Fruit fly (Drosophila melanogaster) whole organism, wandering third instar larva: ENCODE data around the gene CG13097.

Experiments used
- CG32264 ChIP-seq: fragments of 200-800 bp; sonication (Bioruptor generic); optimal IDR thresholded peaks from 2 replicates; lab custom pipeline; 2016; ENCODE audit warnings: missing biosample characterization, missing genetic modification characterization
- CG9705 ChIP-seq: fragments of 200-800 bp; sonication (Bioruptor generic); optimal IDR thresholded peaks from 2 replicates; lab custom pipeline; 2018; ENCODE audit warnings: missing biosample characterization, mild to moderate bottlenecking, missing genetic modification characterization
- CrebA ChIP-seq: fragments of 200-800 bp; sonication (Bioruptor generic); optimal IDR thresholded peaks from 2 replicates; lab custom pipeline; 2016; ENCODE audit warnings: missing biosample characterization, mild to moderate bottlenecking, missing genetic modification characterization, borderline replicate concordance
- Dif ChIP-seq: fragments of 200-275, 200-300 bp; sonication (Bioruptor generic); optimal IDR thresholded peaks from 2 replicates; lab custom pipeline; 2018; ENCODE audit warnings: missing biosample characterization, missing genetic modification characterization; ENCODE audit not compliant: partially characterized antibody
- GATAd ChIP-seq: sonication (Bioruptor generic); optimal IDR thresholded peaks from 2 replicates; lab custom pipeline; 2016; ENCODE audit warnings: missing biosample characterization, missing genetic modification characterization
- HLH106 ChIP-seq: fragments of 200-800 bp; optimal IDR thresholded peaks from 3 replicates; lab custom pipeline; 2019; ENCODE audit warnings: missing biosample characterization, mild to moderate bottlenecking, missing genetic modification characterization, moderate library complexity
- Hnf4 ChIP-seq: fragments of 200-800 bp; sonication (Bioruptor generic); optimal IDR thresholded peaks from 2 replicates; lab custom pipeline; 2016; ENCODE audit warnings: missing biosample characterization, mild to moderate bottlenecking, missing genetic modification characterization
- Hr78 ChIP-seq: fragments of >200 bp; optimal IDR thresholded peaks from 2 replicates; lab custom pipeline; 2017; ENCODE audit warnings: missing biosample characterization, missing genetic modification characterization
- Hr83 ChIP-seq: fragments of 200-300 bp; sonication (Bioruptor generic); optimal IDR thresholded peaks from 2 replicates; lab custom pipeline; 2016; ENCODE audit warnings: missing biosample characterization, mild to moderate bottlenecking, missing genetic modification characterization, moderate library complexity; ENCODE audit not compliant: poor library complexity, severe bottlenecking
- Jra ChIP-seq: sonication (Bioruptor generic); optimal IDR thresholded peaks from 2 replicates; lab custom pipeline; 2016; ENCODE audit warnings: missing biosample characterization, missing genetic modification characterization
- N ChIP-seq: fragments of >200 bp; optimal IDR thresholded peaks from 2 replicates; lab custom pipeline; 2018; ENCODE audit warnings: missing biosample characterization, missing external identifiers, missing genetic modification characterization
- OdsH ChIP-seq: fragments of 200-800 bp; sonication (Bioruptor generic); optimal IDR thresholded peaks from 2 replicates; lab custom pipeline; 2016; ENCODE audit warnings: missing biosample characterization, mild to moderate bottlenecking, missing genetic modification characterization
- Rel ChIP-seq, 2 experiments: fragments of 200-800 bp; sonication (Bioruptor generic) in 1 of 2; optimal IDR thresholded peaks; 2 replicates in 1 of 2; 3 replicates in 1 of 2; lab custom pipeline; 2016 to 2019; ENCODE audit warnings: mild to moderate bottlenecking in 2 of 2, missing biosample characterization in 2 of 2, missing genetic modification characterization in 2 of 2, moderate library complexity in 1 of 2
- Sp1 ChIP-seq: fragments of 200-800 bp; sonication (Bioruptor generic); optimal IDR thresholded peaks from 3 replicates; lab custom pipeline; 2019; ENCODE audit warnings: missing biosample characterization, mild to moderate bottlenecking, missing genetic modification characterization, moderate library complexity
- Vsx2 ChIP-seq: fragments of 200-300, 225-300 bp; sonication (Bioruptor generic); optimal IDR thresholded peaks from 2 replicates; lab custom pipeline; 2018; ENCODE audit warnings: missing biosample characterization, missing genetic modification characterization; ENCODE audit not compliant: partially characterized antibody
- brk ChIP-seq: fragments of 200-800 bp; sonication (Bioruptor generic); optimal IDR thresholded peaks from 2 replicates; lab custom pipeline; 2016; ENCODE audit warnings: missing biosample characterization, mild to moderate bottlenecking, missing genetic modification characterization
- dl ChIP-seq, 2 experiments: fragments of 175-275, 200-275 bp in 1 of 2; fragments of 200-275 bp in 1 of 2; sonication (Bioruptor generic); optimal IDR thresholded peaks; lab custom pipeline; 2018; ENCODE audit warnings: mild to moderate bottlenecking in 2 of 2, missing biosample characterization in 2 of 2, missing genetic modification characterization in 2 of 2, moderate library complexity in 2 of 2; ENCODE audit not compliant: partially characterized antibody in 2 of 2, insufficient read depth in 1 of 2
- dmrt93B ChIP-seq: fragments of 200-800 bp; sonication (Bioruptor generic); optimal IDR thresholded peaks from 2 replicates; lab custom pipeline; 2018; ENCODE audit warnings: missing biosample characterization, mild to moderate bottlenecking, missing genetic modification characterization
- dsf ChIP-seq: sonication (Bioruptor generic); optimal IDR thresholded peaks from 2 replicates; lab custom pipeline; 2016; ENCODE audit warnings: missing biosample characterization, missing genetic modification characterization, borderline replicate concordance
- ey ChIP-seq: fragments of 200-800 bp; sonication (Bioruptor generic); optimal IDR thresholded peaks from 2 replicates; lab custom pipeline; 2016; ENCODE audit warnings: missing biosample characterization, missing genetic modification characterization
- fru ChIP-seq: fragments of 200-800 bp; sonication (Bioruptor generic); optimal IDR thresholded peaks from 3 replicates; lab custom pipeline; 2016; ENCODE audit warnings: missing biosample characterization, mild to moderate bottlenecking, missing genetic modification characterization
- h ChIP-seq: fragments of 200-800 bp; sonication (Bioruptor generic); optimal IDR thresholded peaks from 3 replicates; lab custom pipeline; 2016; ENCODE audit warnings: missing biosample characterization, mild to moderate bottlenecking, missing genetic modification characterization
- jim ChIP-seq: fragments of 175-275, 200-325 bp; sonication (Bioruptor generic); optimal IDR thresholded peaks from 2 replicates; lab custom pipeline; 2016; ENCODE audit warnings: missing biosample characterization, mild to moderate bottlenecking, missing genetic modification characterization
- lola ChIP-seq: fragments of >200 bp; optimal IDR thresholded peaks from 2 replicates; lab custom pipeline; 2017; ENCODE audit warnings: missing biosample characterization, missing genetic modification characterization
- pan ChIP-seq: fragments of >200 bp; optimal IDR thresholded peaks from 2 replicates; lab custom pipeline; 2017
- psq ChIP-seq: fragments of 200-800 bp; sonication (Bioruptor generic); optimal IDR thresholded peaks from 3 replicates; lab custom pipeline; 2017; ENCODE audit warnings: missing biosample characterization, mild to moderate bottlenecking, missing genetic modification characterization, moderate library complexity
- rgr ChIP-seq: fragments of 200-800 bp; sonication (Bioruptor generic); optimal IDR thresholded peaks from 3 replicates; lab custom pipeline; 2016; ENCODE audit warnings: missing biosample characterization, mild to moderate bottlenecking, missing genetic modification characterization
- sage ChIP-seq: fragments of 200-800 bp; sonication (Bioruptor generic); optimal IDR thresholded peaks from 2 replicates; lab custom pipeline; 2016; ENCODE audit warnings: missing biosample characterization, mild to moderate bottlenecking, missing genetic modification characterization
- tai ChIP-seq: sonication (Bioruptor generic); optimal IDR thresholded peaks from 2 replicates; lab custom pipeline; 2016; ENCODE audit warnings: missing biosample characterization, missing genetic modification characterization
- woc ChIP-seq: sonication (Bioruptor generic); optimal IDR thresholded peaks from 2 replicates; lab custom pipeline; 2016; ENCODE audit warnings: missing biosample characterization, mild to moderate bottlenecking, missing genetic modification characterization

Gene CG13097

dm6 chr2L:8485562-8485961, 29.1 kb downstream of the CG13097 start:
- TF ChIP-seq tai (no peak), dsf (no peak), GATAd (GFP tag; lab: Kevin White, UChicago) (no peak), CG32264 (GFP tag; lab: Kevin White, UChicago) (no peak), jim (GFP tag; lab: Kevin White, UChicago) (peak; percentile 2), CrebA (GFP tag; lab: Kevin White, UChicago) (no peak), fru (no peak), psq (GFP tag; lab: Kevin White, UChicago) (no peak), OdsH (peak; percentile 7), Hnf4 (GFP tag; lab: Kevin White, UChicago) (peak; percentile 45), sage (GFP tag; lab: Kevin White, UChicago) (no peak), h (GFP tag; lab: Kevin White, UChicago) (no peak), dl (GFP tag; optimal IDR thresholded peaks at IDR 0.05; lab: Kevin White, UChicago; ENCODE audit: insufficient read depth in 1 of 2, partially characterized antibody in 2 of 2) (no peak), Jra (GFP tag; lab: Kevin White, UChicago) (no peak), Sp1 (GFP tag; lab: Kevin White, UChicago) (no peak), HLH106 (tag; lab: Kevin White, UChicago) (no peak), pan (lab: Kevin White, UChicago) (no peak), brk (no peak), CG9705 (GFP tag; lab: Kevin White, UChicago) (no peak), Dif (GFP tag; lab: Kevin White, UChicago) (no peak)
- TF ChIP-seq, all 38 proteins: peak for 3

- TF ChIP-seq Jra (GFP tag; lab: Kevin White, UChicago), result no peak
- TF ChIP-seq Rel (GFP tag; optimal IDR thresholded peaks at IDR 0.05; lab: Kevin White, UChicago), result no peak
- peak; percentile 50 for TF ChIP-seq Rel (tag; optimal IDR thresholded peaks at IDR 0.05; lab: Kevin White, UChicago)
- TF ChIP-seq jim (GFP tag; lab: Kevin White, UChicago), result no peak
- TF ChIP-seq ey, result no peak
- TF ChIP-seq brk, result no peak
Measured at dm6 chr2L:8481623-8482424, 32.8 kb downstream of the CG13097 start, which contains the start of gene CG43796. Gene CG43796 (plus strand): TSS chr2L:8482374.

DNA sequence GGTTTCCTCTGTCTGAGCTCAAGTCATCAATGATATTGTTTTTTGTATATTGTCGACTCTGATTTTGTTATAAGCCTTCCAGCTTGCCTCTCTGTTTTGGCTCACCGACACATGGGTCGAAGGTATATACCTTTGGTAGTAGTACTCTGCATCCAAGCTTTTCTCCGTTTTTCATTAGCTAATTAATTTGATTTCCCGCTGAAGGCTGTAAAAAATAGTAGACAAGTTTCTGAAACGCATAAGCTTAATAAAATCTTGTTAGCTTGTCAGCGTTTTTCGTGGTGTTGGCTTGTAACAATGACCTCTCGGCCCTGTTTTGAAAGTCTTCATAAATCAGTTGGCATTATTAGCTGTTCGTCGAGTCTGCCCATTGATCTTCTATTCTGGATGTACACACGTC, 33.8 kb downstream of the CG13097 start:
- TF ChIP-seq Vsx2 (GFP tag; lab: Kevin White, UChicago), result no peak
- no peak for TF ChIP-seq CG32264 (GFP tag; lab: Kevin White, UChicago)
- TF ChIP-seq N (GFP tag; lab: Kevin White, UChicago), result no peak
- TF ChIP-seq tai, result no peak
- no peak for TF ChIP-seq Hr83 (GFP tag; lab: Kevin White, UChicago)
- TF ChIP-seq CrebA (GFP tag; lab: Kevin White, UChicago), result no peak
- TF ChIP-seq sage (GFP tag; lab: Kevin White, UChicago), result no peak
- no peak for TF ChIP-seq rgr
- no peak for TF ChIP-seq CG9705 (GFP tag; lab: Kevin White, UChicago)
- TF ChIP-seq lola, result no peak
- no peak for TF ChIP-seq dsf
- no peak for TF ChIP-seq jim (GFP tag; lab: Kevin White, UChicago)
- no peak for TF ChIP-seq h (GFP tag; lab: Kevin White, UChicago)
- TF ChIP-seq dmrt93B (GFP tag; lab: Kevin White, UChicago), result no peak
- TF ChIP-seq woc (GFP tag; lab: Kevin White, UChicago), result no peak
- no peak for TF ChIP-seq Jra (GFP tag; lab: Kevin White, UChicago)
- TF ChIP-seq Hr78, result no peak
- TF ChIP-seq psq (GFP tag; lab: Kevin White, UChicago), result no peak
- no peak for TF ChIP-seq HLH106 (tag; lab: Kevin White, UChicago)
